Fruit fly (Drosophila melanogaster) whole organism, embryonic: ENCODE results near the gene CG1979.

Source experiments
- Adf1 ChIP-seq: fragments of 200-800 bp; sonication (Bioruptor generic); IDR thresholded peaks from 2 replicates; pipeline ENCODE4 v1.3.6; 2022; ENCODE audit warnings: missing biosample characterization, missing genetic modification characterization
- BtbVII ChIP-seq: fragments of 200-800 bp; sonication (Bioruptor generic); optimal IDR thresholded peaks from 3 replicates; lab custom pipeline; 2017; ENCODE audit warnings: missing biosample characterization, mild to moderate bottlenecking, missing genetic modification characterization
- CG10147 ChIP-seq: fragments of 200-800 bp; sonication (Bioruptor generic); optimal IDR thresholded peaks from 2 replicates; lab custom pipeline; 2019; ENCODE audit warnings: missing biosample characterization, mild to moderate bottlenecking, missing genetic modification characterization, moderate library complexity
- CG1024 ChIP-seq: fragments of 200-800 bp; sonication (Bioruptor generic); IDR thresholded peaks from 2 replicates; pipeline ENCODE4 v1.3.6; 2022; ENCODE audit warnings: missing biosample characterization, missing genetic modification characterization
- CG11504 ChIP-seq: fragments of 200-800 bp; sonication (Bioruptor generic); optimal IDR thresholded peaks from 3 replicates; lab custom pipeline; 2019; ENCODE audit warnings: missing biosample characterization, mild to moderate bottlenecking, missing genetic modification characterization, moderate library complexity
- CG14860 ChIP-seq: fragments of 200-800 bp; sonication (Bioruptor generic); IDR thresholded peaks from 3 replicates; pipeline ENCODE4 v1.3.6; 2022; ENCODE audit warnings: missing biosample characterization, missing genetic modification characterization; ENCODE audit not compliant: partially characterized antibody
- CG15479 ChIP-seq: fragments of 200-800 bp; sonication (Bioruptor generic); optimal IDR thresholded peaks from 3 replicates; lab custom pipeline; 2019; ENCODE audit warnings: missing biosample characterization, mild to moderate bottlenecking, missing genetic modification characterization, moderate library complexity
- CG18262 ChIP-seq: fragments of 200-800 bp; optimal IDR thresholded peaks from 3 replicates; lab custom pipeline; 2019; ENCODE audit warnings: missing biosample characterization, mild to moderate bottlenecking, missing genetic modification characterization, moderate library complexity
- CG2199 ChIP-seq: fragments of 200-800 bp; sonication (Bioruptor generic); IDR thresholded peaks from 3 replicates; pipeline ENCODE4 v1.3.6; 2022; ENCODE audit warnings: missing biosample characterization, missing genetic modification characterization
- CG2678 ChIP-seq: fragments of 200-800 bp; sonication (Bioruptor generic); optimal IDR thresholded peaks from 3 replicates; lab custom pipeline; 2019; ENCODE audit warnings: missing biosample characterization, mild to moderate bottlenecking, missing genetic modification characterization, moderate library complexity
- CG30431 ChIP-seq: fragments of 200-800 bp; sonication (Bioruptor generic); optimal IDR thresholded peaks from 2 replicates; lab custom pipeline; 2017; ENCODE audit warnings: missing biosample characterization, missing genetic modification characterization
- CG31365 ChIP-seq: fragments of 200-800 bp; sonication (Bioruptor generic); optimal IDR thresholded peaks from 2 replicates; lab custom pipeline; 2018; ENCODE audit warnings: missing biosample characterization, mild to moderate bottlenecking, missing genetic modification characterization
- CG31388 ChIP-seq: fragments of 200-800 bp; sonication (Bioruptor generic); optimal IDR thresholded peaks from 2 replicates; lab custom pipeline; 2016; ENCODE audit warnings: missing biosample characterization, missing genetic modification characterization
- CG7357 ChIP-seq: fragments of 200-800 bp; sonication (Bioruptor generic); IDR thresholded peaks from 3 replicates; pipeline ENCODE4 v1.3.6; 2022; ENCODE audit warnings: missing biosample characterization, missing genetic modification characterization
- CG9932 ChIP-seq: fragments of 200-800 bp; sonication (Bioruptor generic); IDR thresholded peaks from 2 replicates; pipeline ENCODE4 v1.3.6; 2022; ENCODE audit warnings: missing biosample characterization, missing genetic modification characterization
- CTCF ChIP-seq: fragments of 200-800 bp; sonication (Bioruptor generic); optimal IDR thresholded peaks from 2 replicates; lab custom pipeline; 2017; ENCODE audit warnings: missing biosample characterization, mild to moderate bottlenecking, missing genetic modification characterization, moderate library complexity
- Camta ChIP-seq: fragments of 200-800 bp; sonication (Bioruptor generic); optimal IDR thresholded peaks from 2 replicates; lab custom pipeline; 2016; ENCODE audit warnings: missing biosample characterization, missing genetic modification characterization
- D ChIP-seq, 2 experiments: fragments of 200-800 bp in 1 of 2; fragments of >200 bp in 1 of 2; sonication (Bioruptor generic) in 1 of 2; optimal IDR thresholded peaks; 2 replicates in 1 of 2; 3 replicates in 1 of 2; lab custom pipeline; 2017; ENCODE audit warnings: mild to moderate bottlenecking in 1 of 2, missing biosample characterization in 1 of 2, missing genetic modification characterization in 1 of 2, missing genetic modification reagents in 1 of 2
- Dad ChIP-seq: fragments of 200-800 bp; sonication (Bioruptor generic); optimal IDR thresholded peaks from 3 replicates; lab custom pipeline; 2016; ENCODE audit warnings: missing biosample characterization, missing genetic modification characterization
- Dll ChIP-seq: fragments of 200-800 bp; sonication (Bioruptor generic); IDR thresholded peaks from 4 replicates; pipeline ENCODE4 v1.3.6; 2022; ENCODE audit warnings: missing biosample characterization, missing genetic modification characterization; ENCODE audit not compliant: partially characterized antibody
- ERR ChIP-seq: fragments of 200-800 bp; sonication (Bioruptor generic); optimal IDR thresholded peaks from 2 replicates; lab custom pipeline; 2016; ENCODE audit warnings: missing biosample characterization, missing genetic modification characterization
- Eip74EF ChIP-seq, 2 experiments: fragments of 200-800 bp in 1 of 2; fragments of >200 bp in 1 of 2; sonication (Bioruptor generic) in 1 of 2; optimal IDR thresholded peaks; 2 replicates each; lab custom pipeline; 2017 to 2019; ENCODE audit warnings: missing biosample characterization in 2 of 2, missing genetic modification characterization in 2 of 2, mild to moderate bottlenecking in 1 of 2, moderate library complexity in 1 of 2
- HLH3B ChIP-seq: fragments of 200-800 bp; sonication (Bioruptor generic); IDR thresholded peaks from 2 replicates; pipeline ENCODE4 v1.3.6; 2022; ENCODE audit warnings: missing biosample characterization, missing genetic modification characterization
- Hmx ChIP-seq: fragments of 200-800 bp; sonication (Bioruptor generic); optimal IDR thresholded peaks from 2 replicates; lab custom pipeline; 2016; ENCODE audit warnings: missing biosample characterization, missing genetic modification characterization
- Jarid2 ChIP-seq: fragments of 200-800 bp; sonication (Bioruptor generic); optimal IDR thresholded peaks from 3 replicates; lab custom pipeline; 2017; ENCODE audit warnings: mild to moderate bottlenecking, missing biosample characterization, missing genetic modification reagents, missing genetic modification characterization
- PHDP ChIP-seq: fragments of 200-800 bp; sonication (Bioruptor generic); optimal IDR thresholded peaks from 3 replicates; lab custom pipeline; 2018; ENCODE audit warnings: missing biosample characterization, mild to moderate bottlenecking, missing genetic modification characterization, moderate library complexity
- Side ChIP-seq: fragments of 200-800 bp; sonication (Bioruptor generic); optimal IDR thresholded peaks from 2 replicates; lab custom pipeline; 2016; ENCODE audit warnings: missing biosample characterization, missing genetic modification characterization
- Tbp ChIP-seq: fragments of >200 bp; optimal IDR thresholded peaks from 2 replicates; lab custom pipeline; 2018; ENCODE audit warnings: missing biosample characterization, missing genetic modification characterization
- bbx ChIP-seq: fragments of 200-800 bp; sonication (Bioruptor generic); IDR thresholded peaks from 2 replicates; pipeline ENCODE4 v1.3.6; 2022; ENCODE audit warnings: missing biosample characterization, missing genetic modification characterization; ENCODE audit not compliant: partially characterized antibody
- chif ChIP-seq, 2 experiments: fragments of 200-800 bp; sonication (Bioruptor generic); optimal IDR thresholded peaks; 3 replicates each; lab custom pipeline; 2016; ENCODE audit warnings: missing biosample characterization in 2 of 2, missing genetic modification characterization in 2 of 2
- danr ChIP-seq: fragments of 200-800 bp; sonication (Bioruptor generic); IDR thresholded peaks from 2 replicates; pipeline ENCODE4 v1.3.6; 2022; ENCODE audit warnings: missing biosample characterization, missing genetic modification characterization
- dati ChIP-seq: fragments of 200-800 bp; sonication (Bioruptor generic); IDR thresholded peaks from 2 replicates; pipeline ENCODE4 v1.3.6; 2022; ENCODE audit warnings: missing biosample characterization, missing genetic modification characterization
- esg ChIP-seq: fragments of 200-800 bp; sonication (Bioruptor generic); conservative IDR thresholded peaks from 2 replicates; pipeline ENCODE4 v1.3.6; 2022; ENCODE audit warnings: missing biosample characterization, missing genetic modification characterization
- eve ChIP-seq, 2 experiments: fragments of >200 bp; optimal IDR thresholded peaks; 2 replicates each; lab custom pipeline; 2017; ENCODE audit warnings: missing biosample characterization in 2 of 2, missing genetic modification characterization in 2 of 2
- exex ChIP-seq: fragments of 200-800 bp; sonication (Bioruptor generic); optimal IDR thresholded peaks from 4 replicates; lab custom pipeline; 2018; ENCODE audit warnings: missing biosample characterization, mild to moderate bottlenecking, missing genetic modification characterization, moderate library complexity
- fd3F ChIP-seq: fragments of 200-800 bp; sonication (Bioruptor generic); optimal IDR thresholded peaks from 2 replicates; lab custom pipeline; 2018; ENCODE audit warnings: missing biosample characterization, mild to moderate bottlenecking, missing genetic modification characterization, moderate library complexity
- fru ChIP-seq: fragments of >200 bp; optimal IDR thresholded peaks from 2 replicates; lab custom pipeline; 2017
- fu2 ChIP-seq: fragments of 200-800 bp; sonication (Bioruptor generic); optimal IDR thresholded peaks from 2 replicates; lab custom pipeline; 2016; ENCODE audit warnings: missing biosample characterization, missing genetic modification characterization
- gcm ChIP-seq: fragments of 200-800 bp; sonication (Bioruptor generic); optimal IDR thresholded peaks from 2 replicates; lab custom pipeline; 2019; ENCODE audit warnings: missing biosample characterization, mild to moderate bottlenecking, missing genetic modification characterization, moderate library complexity
- gro ChIP-seq: fragments of 200-800 bp; sonication (Bioruptor generic); optimal IDR thresholded peaks from 2 replicates; lab custom pipeline; 2016; ENCODE audit warnings: missing biosample characterization, missing genetic modification characterization
- gt ChIP-seq: fragments of 200-800 bp; sonication (Bioruptor generic); IDR thresholded peaks from 2 replicates; pipeline ENCODE4 v1.3.6; 2022; ENCODE audit warnings: missing biosample characterization, missing genetic modification characterization
- ham ChIP-seq: fragments of 200-800 bp; sonication (Bioruptor generic); IDR thresholded peaks from 2 replicates; pipeline ENCODE4 v1.3.6; 2022; ENCODE audit warnings: missing biosample characterization, missing genetic modification characterization
- hkb ChIP-seq, 2 experiments: fragments of 200-800 bp in 1 of 2; fragments of >200 bp in 1 of 2; sonication (Bioruptor generic) in 1 of 2; IDR thresholded peaks in 1 of 2; optimal IDR thresholded peaks in 1 of 2; 2 replicates each; pipeline versions ENCODE4 v1.3.6 to Lab custom; 2017 to 2022; ENCODE audit warnings: missing biosample characterization in 1 of 2, missing genetic modification characterization in 1 of 2
- ind ChIP-seq: fragments of 200-800 bp; sonication (Bioruptor generic); optimal IDR thresholded peaks from 3 replicates; lab custom pipeline; 2016; ENCODE audit warnings: missing biosample characterization, missing genetic modification characterization
- jumu ChIP-seq: fragments of 200-800 bp; sonication (Bioruptor generic); optimal IDR thresholded peaks from 3 replicates; lab custom pipeline; 2016; ENCODE audit warnings: missing biosample characterization, missing genetic modification characterization
- lola ChIP-seq, 3 experiments: fragments of >200 bp in 2 of 3; fragments of 200-800 bp in 1 of 3; sonication (Bioruptor generic) in 1 of 3; optimal IDR thresholded peaks; 2 replicates each; lab custom pipeline; 2017 to 2019; ENCODE audit warnings: missing biosample characterization in 3 of 3, missing genetic modification characterization in 3 of 3, mild to moderate bottlenecking in 1 of 3, moderate library complexity in 1 of 3
- mam ChIP-seq: fragments of 200-800 bp; sonication (Bioruptor generic); optimal IDR thresholded peaks from 3 replicates; lab custom pipeline; 2016; ENCODE audit warnings: missing biosample characterization, missing genetic modification characterization
- row ChIP-seq: fragments of 200-800 bp; sonication (Bioruptor generic); IDR thresholded peaks from 3 replicates; pipeline ENCODE4 v1.3.6; 2022; ENCODE audit warnings: missing biosample characterization, missing genetic modification characterization
- sim ChIP-seq: fragments of 200-800 bp; sonication (Bioruptor generic); IDR thresholded peaks from 2 replicates; pipeline ENCODE4 v1.3.6; 2022; ENCODE audit warnings: missing biosample characterization, missing genetic modification characterization
- slbo ChIP-seq: fragments of 200-800 bp; sonication (Bioruptor generic); IDR thresholded peaks from 2 replicates; pipeline ENCODE4 v1.3.6; 2022; ENCODE audit warnings: missing biosample characterization, missing genetic modification characterization
- unc-4 ChIP-seq: fragments of 200-800 bp; sonication (Bioruptor generic); IDR thresholded peaks from 2 replicates; pipeline ENCODE4 v1.3.6; 2022; ENCODE audit warnings: missing biosample characterization, missing genetic modification characterization; ENCODE audit not compliant: partially characterized antibody

CG1979 gene

dm6 chr3R:7088837-7089361, 34.5 kb downstream of the CG1979 start (continued):
- no peak for TF ChIP-seq row (GFP tag; lab: Robert Waterston, UW)
- no peak for TF ChIP-seq fu2 (GFP tag; lab: Kevin White, UChicago)
- no peak for TF ChIP-seq CG31365
- no peak for TF ChIP-seq D (optimal IDR thresholded peaks at IDR 0.05; lab: Kevin White, UChicago)
- TF ChIP-seq D (GFP tag; optimal IDR thresholded peaks at IDR 0.05; lab: Kevin White, UChicago) = no peak
- no peak for TF ChIP-seq jumu (GFP tag; lab: Kevin White, UChicago)
- TF ChIP-seq Eip74EF (GFP tag; optimal IDR thresholded peaks at IDR 0.05; lab: Kevin White, UChicago) = no peak
- TF ChIP-seq CG7357 (GFP tag; lab: Robert Waterston, UW) = no peak
- no peak for TF ChIP-seq ham
- TF ChIP-seq CG2678 = no peak
- no peak for TF ChIP-seq PHDP (tag; lab: Kevin White, UChicago)
- no peak for TF ChIP-seq fru (lab: Kevin White, UChicago)
- no peak for TF ChIP-seq CG14860 (GFP tag; lab: Robert Waterston, UW)
- no peak for TF ChIP-seq CG1024
- no peak for TF ChIP-seq gt (GFP tag; lab: Robert Waterston, UW)
- TF ChIP-seq danr (GFP tag; lab: Robert Waterston, UW) = no peak
- TF ChIP-seq Jarid2 (GFP tag; lab: Kevin White, UChicago) = no peak
- TF ChIP-seq HLH3B (GFP tag; lab: Robert Waterston, UW) = no peak
- peak; percentile 54 for TF ChIP-seq exex (tag; lab: Kevin White, UChicago)
- TF ChIP-seq lola (GFP tag; optimal IDR thresholded peaks at IDR 0.05; lab: Kevin White, UChicago) = no peak
- TF ChIP-seq mam (GFP tag; lab: Kevin White, UChicago) = no peak
- no peak for TF ChIP-seq esg (GFP tag; lab: Robert Waterston, UW)
- no peak for TF ChIP-seq CTCF (GFP tag; lab: Kevin White, UChicago)
- TF ChIP-seq CG18262 (tag; lab: Kevin White, UChicago) = no peak
- no peak for TF ChIP-seq eve (GFP tag; optimal IDR thresholded peaks at IDR 0.05; lab: Kevin White, UChicago)
- no peak for TF ChIP-seq Adf1 (GFP tag; lab: Robert Waterston, UW)
- no peak for TF ChIP-seq Tbp (GFP tag; lab: Kevin White, UChicago)
- peak; percentile 62 for TF ChIP-seq bbx (GFP tag; lab: Robert Waterston, UW)
- TF ChIP-seq CG11504 (tag; lab: Kevin White, UChicago) = no peak
- TF ChIP-seq ERR (GFP tag; lab: Kevin White, UChicago) = no peak
- no peak for TF ChIP-seq CG31388
- no peak for TF ChIP-seq chif (GFP tag; optimal IDR thresholded peaks at IDR 0.05; lab: Kevin White, UChicago)
- no peak for TF ChIP-seq Camta (GFP tag; lab: Kevin White, UChicago)
- TF ChIP-seq unc-4 (GFP tag; lab: Robert Waterston, UW) = no peak
- no peak for TF ChIP-seq CG30431 (GFP tag; lab: Kevin White, UChicago)
- no peak for TF ChIP-seq CG2199 (GFP tag; lab: Robert Waterston, UW)
- no peak for TF ChIP-seq CG10147 (GFP tag; lab: Kevin White, UChicago)
- no peak for TF ChIP-seq Side
- no peak for TF ChIP-seq sim (GFP tag; lab: Robert Waterston, UW)
- no peak for TF ChIP-seq Hmx
- no peak for TF ChIP-seq ind (GFP tag; lab: Kevin White, UChicago)
- peak; percentile 34; the same call in 1 of the 2 replicates for TF ChIP-seq CG9932 (GFP tag; lab: Robert Waterston, UW)
- no peak for TF ChIP-seq CG15479 (GFP tag; lab: Kevin White, UChicago)
- no peak for TF ChIP-seq hkb (optimal IDR thresholded peaks at IDR 0.05; lab: Kevin White, UChicago)
- 0 out of 2 replicates have a peak, but pooled peaks have one; percentile 32 for TF ChIP-seq hkb (GFP tag; IDR thresholded peaks at IDR 0.05; lab: Robert Waterston, UW)
- no peak for TF ChIP-seq slbo (GFP tag; lab: Robert Waterston, UW)
- TF ChIP-seq Dll (GFP tag; lab: Robert Waterston, UW) = no peak
- TF ChIP-seq gcm = no peak
- no peak for TF ChIP-seq fd3F (GFP tag; lab: Kevin White, UChicago)
- no peak for TF ChIP-seq gro (GFP tag; lab: Kevin White, UChicago)
- TF ChIP-seq dati = no peak
- no peak for TF ChIP-seq Dad (GFP tag; lab: Kevin White, UChicago)
- TF ChIP-seq BtbVII (GFP tag; lab: Kevin White, UChicago) = no peak
